Worm (Caenorhabditis elegans) whole organism, L1 larva: ENCODE data around the gene fipr-8.

ENCODE experiments used
- C34B4.2 ChIP-seq: sonication (generic microtip); optimal IDR thresholded peaks from 2 replicates; lab custom pipeline; 2017; ENCODE audit warnings: mild to moderate bottlenecking, missing genetic modification characterization, missing compliant biosample characterization
- ama-1 ChIP-seq: fragments of 150-350 bp; optimal IDR thresholded peaks from 2 replicates; lab custom pipeline; 2014
- ceh-8 ChIP-seq: fragments of 200-800 bp; sonication (Bioruptor generic); optimal IDR thresholded peaks from 2 replicates; lab custom pipeline; 2018; ENCODE audit warnings: mild to moderate bottlenecking, missing genetic modification characterization, moderate library complexity, missing compliant biosample characterization
- ets-5 ChIP-seq: fragments of 200-800 bp; sonication (Bioruptor generic); IDR thresholded peaks from 2 replicates; pipeline ENCODE4 v1.3.6; 2022; ENCODE audit warnings: missing genetic modification characterization, missing compliant biosample characterization
- nhr-20 ChIP-seq: sonication (generic microtip); optimal IDR thresholded peaks from 2 replicates; lab custom pipeline; 2016; ENCODE audit warnings: mild to moderate bottlenecking, missing genetic modification characterization, missing compliant biosample characterization
- snpc-4 ChIP-seq: fragments of 150-350 bp; optimal IDR thresholded peaks from 2 replicates; lab custom pipeline; 2014; ENCODE audit warnings: missing biosample characterization, missing genetic modification characterization
- unc-130 ChIP-seq: fragments of 150-350 bp; optimal IDR thresholded peaks from 2 replicates; lab custom pipeline; 2017; ENCODE audit warnings: missing biosample characterization, missing genetic modification characterization, inconsistent platforms

DNA sequence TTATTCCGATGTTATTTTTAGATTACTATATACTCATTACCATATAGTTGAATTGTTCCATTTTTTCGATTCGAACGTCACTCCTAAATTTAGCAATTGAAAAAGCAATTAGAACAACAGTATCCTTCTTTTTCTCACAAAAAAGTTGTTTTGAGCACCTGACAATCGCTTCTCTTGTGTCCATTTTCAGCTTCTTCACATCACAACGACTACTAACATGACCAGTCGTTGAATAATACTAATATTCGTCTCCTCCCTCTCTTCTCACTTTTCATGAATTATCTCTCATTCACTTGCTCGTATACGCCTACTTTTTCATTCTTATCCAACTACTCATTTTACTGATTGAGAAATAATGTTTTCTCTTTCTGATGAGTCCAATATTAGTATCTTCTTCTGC lies 23.0 kb downstream of the fipr-8 start, which contains the start of gene ZK856.14:
- no peak for TF ChIP-seq snpc-4
- TF ChIP-seq ama-1 = no peak
- no peak for TF ChIP-seq nhr-20 (tag; lab: Kevin White, UChicago)
- TF ChIP-seq unc-130 (tag; lab: Kevin White, UChicago) = no peak
- no peak for TF ChIP-seq ets-5 (GFP tag; lab: Robert Waterston, UW)
- TF ChIP-seq ceh-8 (GFP tag; lab: Kevin White, UChicago) = no peak
- TF ChIP-seq C34B4.2 (tag; lab: Kevin White, UChicago) = no peak
